2 worm cellular contexts compared by ENCODE assay signal in genomic region chrIV:9289635-9290034, ce11.
TF ChIP-seq lines count a peak whose summit lies in the region.

No protein-coding gene starts in this region.

TF ChIP-seq in whole organism, L2 larva, 48 proteins besides CTCF, POLR2A, EP300 and RAD21:
- TF ChIP-seq elt-1 (tag; optimal IDR thresholded peaks at IDR 0.05; lab: Kevin White, UChicago) (peak; percentile 73), nhr-25 (tag; optimal IDR thresholded peaks at IDR 0.05; lab: Kevin White, UChicago) (no peak)

TF ChIP-seq in whole organism, L3 larva, 47 proteins besides CTCF, POLR2A, EP300 and RAD21:
- TF ChIP-seq elt-1 (tag; optimal IDR thresholded peaks at IDR 0.05; lab: Kevin White, UChicago) (peak; percentile 70), fos-1 (tag; optimal IDR thresholded peaks at IDR 0.05; lab: Kevin White, UChicago) (no peak), zag-1 (tag; optimal IDR thresholded peaks at IDR 0.05; lab: Kevin White, UChicago) (no peak)

Comparison
In these comparisons a context has a peak if more than half of its experiments do, and no peak if none do; other contexts are left out.
1. Of the 25 proteins assayed by ChIP-seq in both whole organism, L2 larva and whole organism, L3 larva: peak only in whole organism, L2 larva: none; only in whole organism, L3 larva: none; in both: elt-1; in neither: 24.